Fruit fly (Drosophila melanogaster) Kc167 (cell line): Measurements from ENCODE around the gene Shal.

ENCODE experiments used
- Myc ChIP-seq: fragments of >200 bp; optimal IDR thresholded peaks from 2 replicates; lab custom pipeline; 2017; ENCODE audit warnings: missing external identifiers
- Sin3A ChIP-seq: fragments of >200 bp; optimal IDR thresholded peaks from 2 replicates; lab custom pipeline; 2018; ENCODE audit warnings: missing external identifiers
- h ChIP-seq: fragments of >200 bp; optimal IDR thresholded peaks from 3 replicates; lab custom pipeline; 2018; ENCODE audit warnings: missing external identifiers
- insv ChIP-seq: fragments of >200 bp; optimal IDR thresholded peaks from 3 replicates; lab custom pipeline; 2018; ENCODE audit warnings: missing external identifiers
- psq ChIP-seq: fragments of >200 bp; optimal IDR thresholded peaks from 2 replicates; lab custom pipeline; 2017; ENCODE audit warnings: missing external identifiers
- ttk ChIP-seq: sonication (Bioruptor generic); optimal IDR thresholded peaks from 2 replicates; lab custom pipeline; 2017; ENCODE audit warnings: missing external identifiers

dm6 chr3L:19574452-19574851 lies 9.9 kb downstream of the Shal start:
- no peak for TF ChIP-seq ttk (lab: Kevin White, UChicago)
- no peak for TF ChIP-seq insv (lab: Kevin White, UChicago)
- no peak for TF ChIP-seq Myc (lab: Kevin White, UChicago)
- TF ChIP-seq psq: no peak
- TF ChIP-seq h (lab: Kevin White, UChicago): no peak
- TF ChIP-seq Sin3A: no peak
